Fruit fly (Drosophila melanogaster) whole organism, embryonic: ENCODE measurements around the gene rk.

Experiments used
- Atf3 ChIP-seq: fragments of 200-800 bp; sonication (Bioruptor generic); optimal IDR thresholded peaks from 3 replicates; lab custom pipeline; 2016; ENCODE audit warnings: missing biosample characterization, missing genetic modification characterization
- Blimp-1 ChIP-seq: fragments of 200-800 bp; sonication (Bioruptor generic); optimal IDR thresholded peaks from 3 replicates; lab custom pipeline; 2018; ENCODE audit warnings: missing biosample characterization, missing genetic modification characterization, mild to moderate bottlenecking, moderate library complexity, missing genetic modification reagents
- C15 ChIP-seq: fragments of 200-800 bp; sonication (Bioruptor generic); IDR thresholded peaks from 3 replicates; pipeline ENCODE4 v1.3.6; 2022; ENCODE audit warnings: missing biosample characterization, missing genetic modification characterization
- CG10959 ChIP-seq: fragments of 200-800 bp; sonication (Bioruptor generic); IDR thresholded peaks from 2 replicates; pipeline ENCODE4 v1.3.6; 2022; ENCODE audit warnings: missing biosample characterization, missing genetic modification characterization
- CG11398 ChIP-seq: fragments of 200-800 bp; sonication (Bioruptor generic); optimal IDR thresholded peaks from 2 replicates; lab custom pipeline; 2016; ENCODE audit warnings: missing biosample characterization, missing genetic modification characterization
- CG12299 ChIP-seq: fragments of 200-800 bp; sonication (Bioruptor generic); optimal IDR thresholded peaks from 2 replicates; lab custom pipeline; 2018; ENCODE audit warnings: missing biosample characterization, mild to moderate bottlenecking, missing genetic modification characterization
- CG12659 ChIP-seq: fragments of 200-800 bp; sonication (Bioruptor generic); optimal IDR thresholded peaks from 3 replicates; lab custom pipeline; 2017; ENCODE audit warnings: mild to moderate bottlenecking, missing biosample characterization, missing genetic modification reagents, missing genetic modification characterization
- CG12769 ChIP-seq: fragments of 200-800 bp; sonication (Bioruptor generic); optimal IDR thresholded peaks from 2 replicates; lab custom pipeline; 2019; ENCODE audit warnings: missing biosample characterization, mild to moderate bottlenecking, missing genetic modification characterization, moderate library complexity
- CG16815 ChIP-seq: fragments of 200-800 bp; sonication (Bioruptor generic); optimal IDR thresholded peaks from 3 replicates; lab custom pipeline; 2017; ENCODE audit warnings: missing biosample characterization, mild to moderate bottlenecking, missing genetic modification characterization
- CG17361 ChIP-seq: fragments of 200-800 bp; sonication (Bioruptor generic); IDR thresholded peaks from 3 replicates; pipeline ENCODE4 v1.3.6; 2022; ENCODE audit warnings: missing biosample characterization, missing genetic modification characterization
- CG18011 ChIP-seq: fragments of 200-800 bp; sonication (Bioruptor generic); optimal IDR thresholded peaks from 2 replicates; lab custom pipeline; 2017; ENCODE audit warnings: missing biosample characterization, missing genetic modification characterization, mild to moderate bottlenecking, moderate library complexity, missing genotype
- CG43689 ChIP-seq: fragments of 200-800 bp; sonication (Bioruptor generic); IDR thresholded peaks from 2 replicates; pipeline ENCODE4 v1.3.6; 2022; ENCODE audit warnings: missing biosample characterization, missing genetic modification characterization
- CG5180 ChIP-seq: fragments of 200-800 bp; sonication (Bioruptor generic); optimal IDR thresholded peaks from 3 replicates; lab custom pipeline; 2017; ENCODE audit warnings: missing biosample characterization, missing genetic modification characterization, mild to moderate bottlenecking, moderate library complexity, missing genetic modification reagents
- CG6272 ChIP-seq: fragments of 200-800 bp; sonication (Bioruptor generic); IDR thresholded peaks from 2 replicates; pipeline ENCODE4 v1.3.6; 2022; ENCODE audit warnings: missing biosample characterization, missing genetic modification characterization
- CG8478 ChIP-seq: fragments of >200 bp; optimal IDR thresholded peaks from 2 replicates; lab custom pipeline; 2018
- CG9876 ChIP-seq: fragments of 200-800 bp; sonication (Bioruptor generic); optimal IDR thresholded peaks from 2 replicates; lab custom pipeline; 2016; ENCODE audit warnings: missing biosample characterization, missing genetic modification characterization
- CG9932 ChIP-seq: fragments of 200-800 bp; sonication (Bioruptor generic); IDR thresholded peaks from 2 replicates; pipeline ENCODE4 v1.3.6; 2022; ENCODE audit warnings: missing biosample characterization, missing genetic modification characterization
- CoRest ChIP-seq: fragments of 200-800 bp; sonication (Bioruptor generic); optimal IDR thresholded peaks from 3 replicates; lab custom pipeline; 2018; ENCODE audit warnings: missing biosample characterization, mild to moderate bottlenecking, missing genetic modification characterization, moderate library complexity
- Dbx ChIP-seq: fragments of 200-800 bp; sonication (Bioruptor generic); IDR thresholded peaks from 3 replicates; pipeline ENCODE4 v1.3.6; 2022; ENCODE audit warnings: missing biosample characterization, missing genetic modification characterization
- Dfd ChIP-seq, 2 experiments: fragments of >200 bp; optimal IDR thresholded peaks; 2 replicates each; lab custom pipeline; 2017; ENCODE audit warnings: missing biosample characterization in 2 of 2, missing genetic modification characterization in 2 of 2
- Elba2 ChIP-seq: fragments of 200-800 bp; sonication (Bioruptor generic); optimal IDR thresholded peaks from 3 replicates; lab custom pipeline; 2016; ENCODE audit warnings: missing biosample characterization, missing genetic modification characterization
- Ets65A ChIP-seq: fragments of 200-800 bp; sonication (Bioruptor generic); peaks from one replicate; lab custom pipeline; 2016; ENCODE audit warnings: missing biosample characterization, missing genetic modification characterization
- HmgD ChIP-seq: fragments of 200-800 bp; sonication (Bioruptor generic); optimal IDR thresholded peaks from 3 replicates; lab custom pipeline; 2016; ENCODE audit warnings: missing biosample characterization, missing genetic modification characterization
- Hr3 ChIP-seq: fragments of 200-800 bp; sonication (Bioruptor generic); optimal IDR thresholded peaks from 3 replicates; lab custom pipeline; 2016; ENCODE audit warnings: missing biosample characterization, missing genetic modification characterization
- Med ChIP-seq: fragments of 200-800 bp; sonication (Bioruptor generic); peaks from one replicate; lab custom pipeline; 2016; ENCODE audit warnings: missing biosample characterization, missing genetic modification characterization, mild to moderate bottlenecking, inconsistent platforms, moderate library complexity
- Nf-YA ChIP-seq: fragments of 200-800 bp; sonication (Bioruptor generic); IDR thresholded peaks from 2 replicates; pipeline ENCODE4 v1.3.6; 2022; ENCODE audit warnings: missing biosample characterization, missing genetic modification characterization
- Sin3A ChIP-seq: fragments of >200 bp; optimal IDR thresholded peaks from 2 replicates; lab custom pipeline; 2018
- Sox102F ChIP-seq: fragments of 200-800 bp; sonication (Bioruptor generic); optimal IDR thresholded peaks from 2 replicates; lab custom pipeline; 2018; ENCODE audit warnings: missing biosample characterization, mild to moderate bottlenecking, missing genetic modification characterization, moderate library complexity
- Xrp1 ChIP-seq: fragments of 200-800 bp; sonication (Bioruptor generic); IDR thresholded peaks from 2 replicates; pipeline ENCODE4 v1.3.6; 2022; ENCODE audit warnings: missing biosample characterization, missing genetic modification characterization
- br ChIP-seq: fragments of >200 bp; optimal IDR thresholded peaks from 2 replicates; lab custom pipeline; 2017
- chm ChIP-seq: fragments of 200-800 bp; sonication (Bioruptor generic); IDR thresholded peaks from 2 replicates; pipeline ENCODE4 v1.3.6; 2022; ENCODE audit warnings: missing biosample characterization, missing genetic modification characterization
- fu2 ChIP-seq: fragments of 200-800 bp; sonication (Bioruptor generic); optimal IDR thresholded peaks from 2 replicates; lab custom pipeline; 2016; ENCODE audit warnings: missing biosample characterization, missing genetic modification characterization
- hb ChIP-seq: fragments of 200-800 bp; sonication (Bioruptor generic); IDR thresholded peaks from 3 replicates; pipeline ENCODE4 v1.3.6; 2022; ENCODE audit warnings: missing biosample characterization, missing genetic modification characterization; ENCODE audit not compliant: partially characterized antibody
- inv ChIP-seq: fragments of 200-800 bp; sonication (Bioruptor generic); IDR thresholded peaks from 2 replicates; pipeline ENCODE4 v1.3.6; 2022; ENCODE audit warnings: missing biosample characterization, missing genetic modification characterization; ENCODE audit not compliant: partially characterized antibody
- jumu ChIP-seq: fragments of 200-800 bp; sonication (Bioruptor generic); optimal IDR thresholded peaks from 3 replicates; lab custom pipeline; 2016; ENCODE audit warnings: missing biosample characterization, missing genetic modification characterization
- ken ChIP-seq: fragments of 200-800 bp; sonication (Bioruptor generic); IDR thresholded peaks from 3 replicates; pipeline ENCODE4 v1.3.6; 2022; ENCODE audit warnings: missing biosample characterization, missing genetic modification characterization
- nau ChIP-seq: fragments of 200-800 bp; sonication (Bioruptor generic); optimal IDR thresholded peaks from 3 replicates; lab custom pipeline; 2017; ENCODE audit warnings: missing biosample characterization, mild to moderate bottlenecking, missing genetic modification characterization, missing genetic modification reagents
- otp ChIP-seq: fragments of 200-800 bp; sonication (Bioruptor generic); IDR thresholded peaks from 3 replicates; pipeline ENCODE4, ENCODE4 v1.3.6; 2022; ENCODE audit warnings: missing biosample characterization, missing genetic modification characterization
- pros ChIP-seq: fragments of 200-800 bp; sonication (Bioruptor generic); optimal IDR thresholded peaks from 3 replicates; lab custom pipeline; 2019; ENCODE audit warnings: missing biosample characterization, mild to moderate bottlenecking, missing genetic modification characterization, moderate library complexity
- scrt ChIP-seq: fragments of 200-800 bp; sonication (Bioruptor generic); optimal IDR thresholded peaks from 2 replicates; lab custom pipeline; 2018; ENCODE audit warnings: missing biosample characterization, mild to moderate bottlenecking, missing genetic modification characterization, moderate library complexity
- shn ChIP-seq: fragments of 200-800 bp; sonication (Bioruptor generic); optimal IDR thresholded peaks from 3 replicates; lab custom pipeline; 2016; ENCODE audit warnings: missing biosample characterization, missing genetic modification characterization
- toy ChIP-seq: fragments of 200-800 bp; sonication (Bioruptor generic); IDR thresholded peaks from 2 replicates; pipeline ENCODE4 v1.3.6; 2022; ENCODE audit warnings: missing biosample characterization, missing genetic modification characterization
- trem ChIP-seq: fragments of 200-800 bp; optimal IDR thresholded peaks from 3 replicates; lab custom pipeline; 2019; ENCODE audit warnings: missing biosample characterization, mild to moderate bottlenecking, missing genetic modification characterization, moderate library complexity
- trh ChIP-seq: fragments of 200-800 bp; sonication (Bioruptor generic); optimal IDR thresholded peaks from 2 replicates; lab custom pipeline; 2016; ENCODE audit warnings: missing biosample characterization, missing genetic modification characterization
- tup ChIP-seq: fragments of 200-800 bp; sonication (Bioruptor generic); optimal IDR thresholded peaks from 2 replicates; lab custom pipeline; 2016; ENCODE audit warnings: missing biosample characterization, mild to moderate bottlenecking, missing genetic modification characterization, moderate library complexity
- tx ChIP-seq: fragments of 200-800 bp; sonication (Bioruptor generic); optimal IDR thresholded peaks from 2 replicates; lab custom pipeline; 2016; ENCODE audit warnings: missing biosample characterization, missing genetic modification characterization
- vfl ChIP-seq: fragments of 200-800 bp; sonication (Bioruptor generic); optimal IDR thresholded peaks from 2 replicates; lab custom pipeline; 2016; ENCODE audit warnings: missing biosample characterization, missing genetic modification characterization

rk gene

dm6 chr2L:14020875-14021643 lies 20.0 kb upstream of the rk start (continued):
- TF ChIP-seq CG11398 (GFP tag; lab: Kevin White, UChicago) (no peak), C15 (GFP tag; lab: Robert Waterston, UW) (no peak), tup (GFP tag; lab: Kevin White, UChicago) (no peak), chm (GFP tag; lab: Robert Waterston, UW) (peak; percentile 59; the same call in 1 of the 2 replicates), Blimp-1 (GFP tag; lab: Kevin White, UChicago) (peak; percentile 39), CoRest (tag; lab: Kevin White, UChicago) (peak; percentile 88), pros (GFP tag; lab: Kevin White, UChicago) (no peak), Xrp1 (GFP tag; lab: Robert Waterston, UW) (peak; percentile 82), Nf-YA (GFP tag; lab: Robert Waterston, UW) (0 out of 2 replicates have a peak, but pooled peaks have one; percentile 17)
- TF ChIP-seq, all 482 proteins: peak for 246

dm6 chr2L:14020545-14020874 lies 19.5 kb upstream of the rk start:
- TF ChIP-seq br (lab: Kevin White, UChicago) (no peak), CG5180 (GFP tag; lab: Kevin White, UChicago) (peak; percentile 98)
- TF ChIP-seq, all 482 proteins: peak for 1

- TF ChIP-seq CG10959 (no peak), hb (GFP tag; lab: Robert Waterston, UW) (no peak), Hr3 (no peak), Atf3 (GFP tag; lab: Kevin White, UChicago) (no peak), CG12769 (tag; lab: Kevin White, UChicago) (no peak), Sox102F (GFP tag; lab: Kevin White, UChicago) (no peak), shn (GFP tag; lab: Kevin White, UChicago) (no peak), trem (no peak), nau (GFP tag; lab: Kevin White, UChicago) (no peak)
These were observed 19.1 kb upstream of the rk start, which contains the start of gene NimC3 for dm6 chr2L:14020108-14020507. TSS of gene NimC3 (minus strand) at chr2L:14020208.

dm6 chr2L:14019654-14020053 lies 18.6 kb upstream of the rk start:
- TF ChIP-seq CG16815 (GFP tag; lab: Kevin White, UChicago) (no peak), Dfd (GFP tag; optimal IDR thresholded peaks at IDR 0.05; lab: Kevin White, UChicago) (no peak), CG12299 (no peak), CG8478 (peak; percentile 89), Elba2 (GFP tag; lab: Kevin White, UChicago) (no peak), CG43689 (no peak), toy (GFP tag; lab: Robert Waterston, UW) (no peak), C15 (GFP tag; lab: Robert Waterston, UW) (no peak), Ets65A (GFP tag; lab: Kevin White, UChicago) (peak; percentile 73), otp (no peak), Atf3 (GFP tag; lab: Kevin White, UChicago) (no peak), scrt (no peak), inv (GFP tag; lab: Robert Waterston, UW) (no peak), tx (no peak), ken (GFP tag; lab: Robert Waterston, UW) (0 out of 3 replicates have a peak, but pooled peaks have one; percentile 14), CG12659 (GFP tag; lab: Kevin White, UChicago) (no peak), CG18011 (no peak), CG9932 (GFP tag; lab: Robert Waterston, UW) (no peak), Dbx (GFP tag; lab: Robert Waterston, UW) (0 out of 3 replicates have a peak, but pooled peaks have one; percentile 24), HmgD (no peak), Med (peak; percentile 58), CG6272 (GFP tag; lab: Robert Waterston, UW) (no peak), vfl (no peak), CG17361 (GFP tag; lab: Robert Waterston, UW) (no peak), CG9876 (no peak), jumu (GFP tag; lab: Kevin White, UChicago) (no peak), trh (GFP tag; lab: Kevin White, UChicago) (no peak), fu2 (GFP tag; lab: Kevin White, UChicago) (no peak), Sin3A (lab: Kevin White, UChicago) (no peak)
